Fruit fly (Drosophila melanogaster) whole organism, embryonic: Measurements from ENCODE around the gene H2.0.

Experiments
- CG10209 ChIP-seq: fragments of 200-800 bp; sonication (Bioruptor generic); optimal IDR thresholded peaks from 3 replicates; lab custom pipeline; 2017; ENCODE audit warnings: missing biosample characterization, mild to moderate bottlenecking, missing genetic modification characterization, missing genetic modification reagents
- CG10267 ChIP-seq: fragments of 200-800 bp; sonication (Bioruptor generic); optimal IDR thresholded peaks from 2 replicates; lab custom pipeline; 2018; ENCODE audit warnings: missing biosample characterization, mild to moderate bottlenecking, missing genetic modification characterization, moderate library complexity
- CG11456 ChIP-seq: fragments of 200-800 bp; sonication (Bioruptor generic); IDR thresholded peaks from 3 replicates; pipeline ENCODE4 v1.3.6; 2022; ENCODE audit warnings: missing biosample characterization, missing genetic modification characterization
- CG1233 ChIP-seq: fragments of 200-800 bp; sonication (Bioruptor generic); optimal IDR thresholded peaks from 4 replicates; lab custom pipeline; 2018; ENCODE audit warnings: missing biosample characterization, mild to moderate bottlenecking, missing genetic modification characterization
- CG15514 ChIP-seq: fragments of 200-800 bp; sonication (Bioruptor generic); optimal IDR thresholded peaks from 3 replicates; lab custom pipeline; 2017; ENCODE audit warnings: missing biosample characterization, missing genetic modification characterization, mild to moderate bottlenecking, moderate library complexity, missing genetic modification reagents
- CG15696 ChIP-seq: fragments of 200-800 bp; sonication (Bioruptor generic); optimal IDR thresholded peaks from 2 replicates; lab custom pipeline; 2019; ENCODE audit warnings: missing biosample characterization, mild to moderate bottlenecking, missing genetic modification characterization, moderate library complexity
- CG2199 ChIP-seq: fragments of 200-800 bp; sonication (Bioruptor generic); IDR thresholded peaks from 3 replicates; pipeline ENCODE4 v1.3.6; 2022; ENCODE audit warnings: missing biosample characterization, missing genetic modification characterization
- CG2875 ChIP-seq: fragments of 200-800 bp; sonication (Bioruptor generic); optimal IDR thresholded peaks from 2 replicates; lab custom pipeline; 2017; ENCODE audit warnings: missing biosample characterization, mild to moderate bottlenecking, missing genetic modification characterization, missing genetic modification reagents
- CG4404 ChIP-seq: fragments of 200-800 bp; sonication (Bioruptor generic); IDR thresholded peaks from 2 replicates; pipeline ENCODE4 v1.3.6; 2022; ENCODE audit warnings: missing biosample characterization, missing genetic modification characterization
- CG6813 ChIP-seq: fragments of 200-800 bp; sonication (Bioruptor generic); optimal IDR thresholded peaks from 2 replicates; lab custom pipeline; 2017; ENCODE audit warnings: missing biosample characterization, missing genetic modification characterization, mild to moderate bottlenecking, moderate library complexity, missing genetic modification reagents
- CG7271 ChIP-seq: fragments of 200-800 bp; sonication (Bioruptor generic); optimal IDR thresholded peaks from 2 replicates; lab custom pipeline; 2018; ENCODE audit warnings: missing biosample characterization, mild to moderate bottlenecking, missing genetic modification characterization, moderate library complexity
- D19A ChIP-seq: fragments of 200-800 bp; optimal IDR thresholded peaks from 3 replicates; lab custom pipeline; 2019; ENCODE audit warnings: missing biosample characterization, mild to moderate bottlenecking, missing genetic modification characterization, moderate library complexity
- Fer1 ChIP-seq: fragments of 200-800 bp; sonication (Bioruptor generic); optimal IDR thresholded peaks from 2 replicates; lab custom pipeline; 2017; ENCODE audit warnings: missing biosample characterization, mild to moderate bottlenecking, missing genetic modification characterization
- HLHmδ ChIP-seq: fragments of 200-800 bp; sonication (Bioruptor generic); optimal IDR thresholded peaks from 2 replicates; lab custom pipeline; 2018; ENCODE audit warnings: missing biosample characterization, mild to moderate bottlenecking, missing genetic modification characterization, moderate library complexity
- HmgD ChIP-seq: fragments of 200-800 bp; sonication (Bioruptor generic); optimal IDR thresholded peaks from 3 replicates; lab custom pipeline; 2016; ENCODE audit warnings: missing biosample characterization, missing genetic modification characterization
- HmgZ ChIP-seq: fragments of 200-800 bp; sonication (Bioruptor generic); optimal IDR thresholded peaks from 2 replicates; lab custom pipeline; 2018; ENCODE audit warnings: missing biosample characterization, mild to moderate bottlenecking, missing genetic modification characterization
- Hmr ChIP-seq: fragments of 200-800 bp; sonication (Bioruptor generic); optimal IDR thresholded peaks from 3 replicates; lab custom pipeline; 2017; ENCODE audit warnings: mild to moderate bottlenecking, missing biosample characterization, missing genetic modification reagents, missing genetic modification characterization
- Kr ChIP-seq: fragments of 200-800 bp; sonication (Bioruptor generic); optimal IDR thresholded peaks from 2 replicates; lab custom pipeline; 2017; ENCODE audit warnings: missing biosample characterization, mild to moderate bottlenecking, missing genetic modification characterization
- Med ChIP-seq: fragments of 200-800 bp; sonication (Bioruptor generic); peaks from one replicate; lab custom pipeline; 2016; ENCODE audit warnings: missing biosample characterization, missing genetic modification characterization, mild to moderate bottlenecking, inconsistent platforms, moderate library complexity
- Rfx ChIP-seq: fragments of 200-800 bp; sonication (Bioruptor generic); IDR thresholded peaks from 2 replicates; pipeline ENCODE4 v1.3.6; 2022; ENCODE audit warnings: missing biosample characterization, missing genetic modification characterization
- Trl ChIP-seq, 3 experiments: fragments of >200 bp in 2 of 3; fragments of 200-800 bp in 1 of 3; sonication (Bioruptor generic) in 1 of 3; optimal IDR thresholded peaks; 2 replicates in 1 of 3; 3 replicates in 2 of 3; lab custom pipeline; 2016 to 2017; ENCODE audit warnings: missing biosample characterization in 1 of 3, missing genetic modification characterization in 1 of 3
- Vsx1 ChIP-seq: fragments of 200-800 bp; sonication (Bioruptor generic); optimal IDR thresholded peaks from 2 replicates; lab custom pipeline; 2017; ENCODE audit warnings: missing biosample characterization, mild to moderate bottlenecking, missing genetic modification characterization, missing genetic modification reagents
- Xrp1 ChIP-seq: fragments of 200-800 bp; sonication (Bioruptor generic); IDR thresholded peaks from 2 replicates; pipeline ENCODE4 v1.3.6; 2022; ENCODE audit warnings: missing biosample characterization, missing genetic modification characterization
- ac ChIP-seq: fragments of 200-800 bp; sonication (Bioruptor generic); optimal IDR thresholded peaks from 3 replicates; lab custom pipeline; 2017; ENCODE audit warnings: missing biosample characterization, mild to moderate bottlenecking, missing genetic modification characterization
- bcd ChIP-seq: fragments of 200-800 bp; sonication (Bioruptor generic); optimal IDR thresholded peaks from 2 replicates; lab custom pipeline; 2017; ENCODE audit warnings: missing biosample characterization, mild to moderate bottlenecking, missing genetic modification characterization
- bsh ChIP-seq, 2 experiments: fragments of 200-800 bp; sonication (Bioruptor generic); optimal IDR thresholded peaks; 2 replicates each; lab custom pipeline; 2017 to 2018; ENCODE audit warnings: mild to moderate bottlenecking in 2 of 2, missing biosample characterization in 2 of 2, missing genetic modification characterization in 2 of 2, moderate library complexity in 1 of 2
- cas ChIP-seq: fragments of 200-800 bp; sonication (Bioruptor generic); IDR thresholded peaks from 2 replicates; pipeline ENCODE4 v1.3.6; 2022; ENCODE audit warnings: missing biosample characterization, missing genetic modification characterization
- cg ChIP-seq: fragments of 200-800 bp; sonication (Bioruptor generic); optimal IDR thresholded peaks from 3 replicates; lab custom pipeline; 2019; ENCODE audit warnings: missing biosample characterization, mild to moderate bottlenecking, missing genetic modification characterization, moderate library complexity
- chn ChIP-seq: fragments of 200-800 bp; sonication (Bioruptor generic); optimal IDR thresholded peaks from 2 replicates; lab custom pipeline; 2016; ENCODE audit warnings: missing biosample characterization, missing genetic modification characterization
- disco-r ChIP-seq: fragments of 200-800 bp; sonication (Bioruptor generic); optimal IDR thresholded peaks from 2 replicates; lab custom pipeline; 2016; ENCODE audit warnings: missing biosample characterization, missing genetic modification characterization
- dpn ChIP-seq, 2 experiments: fragments of 200-800 bp; sonication (Bioruptor generic); optimal IDR thresholded peaks; 3 replicates each; lab custom pipeline; 2016; ENCODE audit warnings: missing biosample characterization in 2 of 2, missing genetic modification characterization in 2 of 2
- fd102C ChIP-seq: fragments of 200-800 bp; sonication (Bioruptor generic); optimal IDR thresholded peaks from 2 replicates; lab custom pipeline; 2018; ENCODE audit warnings: missing biosample characterization, mild to moderate bottlenecking, missing genetic modification characterization, moderate library complexity
- gt ChIP-seq: fragments of 200-800 bp; sonication (Bioruptor generic); IDR thresholded peaks from 2 replicates; pipeline ENCODE4 v1.3.6; 2022; ENCODE audit warnings: missing biosample characterization, missing genetic modification characterization
- her ChIP-seq: fragments of 200-800 bp; sonication (Bioruptor generic); optimal IDR thresholded peaks from 2 replicates; lab custom pipeline; 2016; ENCODE audit warnings: missing biosample characterization, missing genetic modification characterization
- kni ChIP-seq: fragments of 200-800 bp; sonication (Bioruptor generic); optimal IDR thresholded peaks from 3 replicates; lab custom pipeline; 2017; ENCODE audit warnings: mild to moderate bottlenecking, missing biosample characterization, missing genetic modification reagents, missing genetic modification characterization
- lab ChIP-seq: fragments of 200-800 bp; sonication (Bioruptor generic); optimal IDR thresholded peaks from 3 replicates; lab custom pipeline; 2017; ENCODE audit warnings: missing biosample characterization, missing genetic modification characterization, mild to moderate bottlenecking, moderate library complexity, missing genetic modification reagents
- lilli ChIP-seq: fragments of 200-800 bp; sonication (Bioruptor generic); optimal IDR thresholded peaks from 3 replicates; lab custom pipeline; 2016; ENCODE audit warnings: missing biosample characterization, missing genetic modification characterization
- mirr ChIP-seq: fragments of 200-800 bp; sonication (Bioruptor generic); optimal IDR thresholded peaks from 3 replicates; lab custom pipeline; 2018; ENCODE audit warnings: missing biosample characterization, mild to moderate bottlenecking, missing genetic modification characterization
- org-1 ChIP-seq: fragments of 200-800 bp; sonication (Bioruptor generic); optimal IDR thresholded peaks from 2 replicates; lab custom pipeline; 2017; ENCODE audit warnings: missing biosample characterization, missing genetic modification characterization
- otp ChIP-seq: fragments of 200-800 bp; sonication (Bioruptor generic); IDR thresholded peaks from 3 replicates; pipeline ENCODE4, ENCODE4 v1.3.6; 2022; ENCODE audit warnings: missing biosample characterization, missing genetic modification characterization
- pros ChIP-seq: fragments of 200-800 bp; sonication (Bioruptor generic); optimal IDR thresholded peaks from 3 replicates; lab custom pipeline; 2019; ENCODE audit warnings: missing biosample characterization, mild to moderate bottlenecking, missing genetic modification characterization, moderate library complexity
- sc ChIP-seq, 3 experiments: fragments of >200 bp in 2 of 3; fragments of 200-800 bp in 1 of 3; sonication (Bioruptor generic) in 1 of 3; optimal IDR thresholded peaks; 2 replicates in 2 of 3; 3 replicates in 1 of 3; lab custom pipeline; 2017; ENCODE audit warnings: mild to moderate bottlenecking in 1 of 3, missing biosample characterization in 1 of 3, missing genetic modification characterization in 1 of 3, missing genetic modification reagents in 1 of 3
- sd ChIP-seq: fragments of 200-800 bp; sonication (Bioruptor generic); optimal IDR thresholded peaks from 3 replicates; lab custom pipeline; 2018; ENCODE audit warnings: missing biosample characterization, mild to moderate bottlenecking, missing genetic modification characterization, moderate library complexity
- shn ChIP-seq: fragments of 200-800 bp; sonication (Bioruptor generic); optimal IDR thresholded peaks from 3 replicates; lab custom pipeline; 2016; ENCODE audit warnings: missing biosample characterization, missing genetic modification characterization
- tio ChIP-seq: fragments of 200-800 bp; sonication (Bioruptor generic); optimal IDR thresholded peaks from 2 replicates; lab custom pipeline; 2017; ENCODE audit warnings: missing biosample characterization, missing genetic modification characterization, inconsistent platforms
- tx ChIP-seq: fragments of 200-800 bp; sonication (Bioruptor generic); optimal IDR thresholded peaks from 2 replicates; lab custom pipeline; 2016; ENCODE audit warnings: missing biosample characterization, missing genetic modification characterization
- unpg ChIP-seq: fragments of 200-800 bp; sonication (Bioruptor generic); optimal IDR thresholded peaks from 3 replicates; lab custom pipeline; 2018; ENCODE audit warnings: missing biosample characterization, mild to moderate bottlenecking, missing genetic modification characterization, moderate library complexity

H2.0 gene

dm6 chr2L:6019352-6020131 lies at the start of gene H2.0 (continued):
- no peak for TF ChIP-seq CG7271
- peak; percentile 35 for TF ChIP-seq D19A (tag; lab: Kevin White, UChicago)
- TF ChIP-seq HmgD = no peak
- peak; percentile 30 for TF ChIP-seq CG1233
- TF ChIP-seq sd (tag; lab: Kevin White, UChicago) = peak; percentile 88
- TF ChIP-seq pros (GFP tag; lab: Kevin White, UChicago) = no peak
- TF ChIP-seq Fer1 (GFP tag; lab: Kevin White, UChicago) = no peak
- TF ChIP-seq Trl (optimal IDR thresholded peaks at IDR 0.05; lab: Kevin White, UChicago) = no peak
- TF ChIP-seq Trl (GFP tag; optimal IDR thresholded peaks at IDR 0.05; lab: Kevin White, UChicago) = peak; percentile 6
- TF ChIP-seq bcd (GFP tag; lab: Kevin White, UChicago) = peak; percentile 19
- 0 out of 3 replicates have a peak, but pooled peaks have one; percentile 49 for TF ChIP-seq otp
- TF ChIP-seq chn (GFP tag; lab: Kevin White, UChicago) = peak; percentile 30
- TF ChIP-seq Vsx1 = peak; percentile 50
- TF ChIP-seq org-1 (GFP tag; lab: Kevin White, UChicago) = peak; percentile 39
- TF ChIP-seq CG15514 (GFP tag; lab: Kevin White, UChicago) = no peak
- TF ChIP-seq shn (GFP tag; lab: Kevin White, UChicago) = peak; percentile 11
- peak; percentile 3 for TF ChIP-seq fd102C
- TF ChIP-seq CG10209 = peak; percentile 38
- TF ChIP-seq cas (GFP tag; lab: Robert Waterston, UW) = no peak
- TF ChIP-seq CG4404 (GFP tag; lab: Robert Waterston, UW) = peak; percentile 60
- TF ChIP-seq mirr (GFP tag; lab: Kevin White, UChicago) = no peak
- peak; percentile 24 for TF ChIP-seq ac (GFP tag; lab: Kevin White, UChicago)
- TF ChIP-seq her (GFP tag; lab: Kevin White, UChicago) = no peak
- peak; percentile 22 for TF ChIP-seq lilli (GFP tag; lab: Kevin White, UChicago)
- TF ChIP-seq CG11456 (GFP tag; lab: Robert Waterston, UW) = 0 out of 3 replicates have a peak, but pooled peaks have one; percentile 34
- peak; percentile 7 for TF ChIP-seq Kr
- peak; percentile 78 for TF ChIP-seq cg
- TF ChIP-seq kni (GFP tag; lab: Kevin White, UChicago) = peak; percentile 74
- peak; percentile 69 for TF ChIP-seq CG15696
- peak; percentile 46 to 47 for TF ChIP-seq bsh (GFP tag; optimal IDR thresholded peaks at IDR 0.05; lab: Kevin White, UChicago)
- peak; percentile 27 for TF ChIP-seq CG10267 (tag; lab: Kevin White, UChicago)
- no peak for TF ChIP-seq sc (optimal IDR thresholded peaks at IDR 0.05; lab: Kevin White, UChicago)
- TF ChIP-seq sc (GFP tag; optimal IDR thresholded peaks at IDR 0.05; lab: Kevin White, UChicago) = peak; percentile 37
- TF ChIP-seq HmgZ = no peak
- TF ChIP-seq dpn (GFP tag; optimal IDR thresholded peaks at IDR 0.05; lab: Kevin White, UChicago) = peak in 1 of 2 experiments; percentile 23
- peak; percentile 1 for TF ChIP-seq Hmr (GFP tag; lab: Kevin White, UChicago)
- TF ChIP-seq CG2875 = peak; percentile 20
- peak; percentile 18 for TF ChIP-seq unpg
- no peak for TF ChIP-seq tx (GFP tag; lab: Kevin White, UChicago)
- peak; percentile 4 for TF ChIP-seq disco-r (GFP tag; lab: Kevin White, UChicago)
- peak; percentile 42 for TF ChIP-seq CG6813 (GFP tag; lab: Kevin White, UChicago)
- TF ChIP-seq Rfx (GFP tag; lab: Robert Waterston, UW) = 0 out of 2 replicates have a peak, but pooled peaks have one; percentile 11
- TF ChIP-seq Med (GFP tag; lab: Kevin White, UChicago) = peak; percentile 26
- TF ChIP-seq tio (GFP tag; lab: Kevin White, UChicago) = peak; percentile 58
- no peak for TF ChIP-seq CG2199 (GFP tag; lab: Robert Waterston, UW)
- TF ChIP-seq HLHmδ (GFP tag; lab: Kevin White, UChicago) = peak; percentile 79
- TF ChIP-seq gt (GFP tag; lab: Robert Waterston, UW) = no peak
- TF ChIP-seq lab (GFP tag; lab: Kevin White, UChicago) = peak; percentile 27
- peak; percentile 47; the same call in 1 of the 2 replicates for TF ChIP-seq Xrp1 (GFP tag; lab: Robert Waterston, UW)
